Worm (Caenorhabditis elegans): ENCODE results near the gene C24B9.3.
A peak's percentile ranks its signal among the peaks of the same experiment; 100 is the strongest.

The C24B9.3 gene

DNA sequence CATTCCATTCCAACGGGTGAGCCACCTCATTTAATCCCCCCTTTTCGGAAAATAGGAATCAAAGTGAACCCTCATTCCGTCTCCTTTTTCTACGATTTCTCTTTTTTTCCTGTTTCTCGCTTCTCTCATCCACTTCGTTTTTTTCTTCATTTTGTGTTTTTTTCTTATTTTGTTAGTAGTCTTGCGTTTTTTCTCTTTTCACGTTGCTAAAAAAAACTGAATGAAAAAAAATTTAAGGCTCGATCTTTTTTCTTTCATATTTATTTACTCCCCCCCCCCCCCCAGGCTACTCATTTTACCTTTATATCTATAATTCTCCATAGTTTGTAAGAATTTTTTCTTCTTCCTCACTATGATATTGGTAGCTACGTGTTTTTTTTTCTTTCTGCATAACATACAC lies 33.8 kb downstream of the C24B9.3 start:
- TF ChIP-seq cebp-1 (GFP tag; IDR thresholded peaks at IDR 0.05), result no peak
- no peak for TF ChIP-seq cebp-1 (tag; optimal IDR thresholded peaks at IDR 0.05)
- no peak for TF ChIP-seq ceh-91 (GFP tag; IDR thresholded peaks at IDR 0.05)
- no peak for TF ChIP-seq akir-1 (GFP tag; optimal IDR thresholded peaks at IDR 0.05)
- no peak for TF ChIP-seq F22D6.2 (tag; optimal IDR thresholded peaks at IDR 0.05)
- TF ChIP-seq hmg-1.2 (GFP tag; IDR thresholded peaks at IDR 0.05), result no peak
- TF ChIP-seq him-1 (tag; optimal IDR thresholded peaks at IDR 0.05), result no peak
- TF ChIP-seq Y53F4B.3 (GFP tag; IDR thresholded peaks at IDR 0.05), result no peak
- no peak for TF ChIP-seq attf-6 (GFP tag; IDR thresholded peaks at IDR 0.05)
- no peak for TF ChIP-seq nfya-1 (tag; optimal IDR thresholded peaks at IDR 0.05; ENCODE audit: borderline replicate concordance, insufficient read depth)
- TF ChIP-seq attf-3 (GFP tag; conservative IDR thresholded peaks at IDR 0.05), result no peak
- TF ChIP-seq B0019.2 (GFP tag; conservative IDR thresholded peaks at IDR 0.05), result no peak
- TF ChIP-seq dpff-1 (tag; optimal IDR thresholded peaks at IDR 0.05), result no peak
- TF ChIP-seq F49E8.2 (tag; optimal IDR thresholded peaks at IDR 0.05; ENCODE audit: insufficient read depth), result no peak
- no peak for TF ChIP-seq ama-1 (optimal IDR thresholded peaks at IDR 0.05)
- TF ChIP-seq ama-1 (GFP tag; optimal IDR thresholded peaks at IDR 0.05), result no peak
- TF ChIP-seq nhr-179 (tag; optimal IDR thresholded peaks at IDR 0.05), result no peak
- TF ChIP-seq hlh-26 (GFP tag; conservative IDR thresholded peaks at IDR 0.05), result no peak
- no peak for TF ChIP-seq Y53G8AR.9 (GFP tag; conservative IDR thresholded peaks at IDR 0.05)
- TF ChIP-seq gei-17 (GFP tag; optimal IDR thresholded peaks at IDR 0.05), result no peak

DNA sequence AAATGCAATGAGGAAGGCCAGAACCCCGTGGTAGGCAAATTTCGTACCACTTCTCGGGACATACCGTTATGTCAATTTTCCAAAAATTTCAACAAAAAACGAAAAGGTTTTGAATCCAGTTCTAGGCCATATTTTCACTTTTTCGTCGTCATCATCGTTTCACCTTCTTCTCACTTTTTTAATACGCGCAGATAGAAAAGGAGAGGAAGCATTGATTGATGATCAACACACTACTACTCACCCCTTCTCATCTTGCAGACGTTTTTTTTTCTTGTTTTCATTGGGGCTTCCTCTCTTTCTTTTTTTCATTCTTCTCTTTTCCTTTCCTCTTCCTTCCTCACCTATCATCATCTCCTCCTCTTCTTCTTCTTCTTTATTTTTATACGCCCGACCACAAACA lies 35.7 kb downstream of the C24B9.3 start:
- TF ChIP-seq nfyb-1 (GFP tag; IDR thresholded peaks at IDR 0.05), result 0 out of 2 replicates have a peak, but pooled peaks have one; percentile 6
- no peak for TF ChIP-seq lir-1 (GFP tag; conservative IDR thresholded peaks at IDR 0.05)

DNA sequence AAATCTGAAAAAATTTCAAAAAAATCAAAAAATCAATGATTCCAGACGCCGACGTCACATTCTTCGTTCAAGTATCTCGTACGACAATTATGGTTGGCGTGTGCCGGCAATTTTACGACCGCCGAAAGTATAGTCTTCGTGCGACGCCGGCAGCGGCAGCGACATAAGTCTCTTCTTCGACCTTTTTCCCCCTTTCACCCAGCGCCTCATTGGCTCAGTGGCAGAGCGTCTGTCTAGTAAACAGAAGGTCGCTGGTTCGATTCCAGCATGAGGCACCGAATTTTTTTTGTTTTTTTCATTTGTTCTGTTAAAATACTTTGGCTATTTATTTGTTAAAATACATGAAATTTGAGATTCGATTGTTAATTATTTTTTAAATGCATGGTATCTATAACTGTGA lies 37.6 kb downstream of the C24B9.3 start:
- TF ChIP-seq K12H6.12 (tag; optimal IDR thresholded peaks at IDR 0.05) (no peak), mcd-1 (GFP tag; IDR thresholded peaks at IDR 0.05) (peak; percentile 85), athp-1 (tag; optimal IDR thresholded peaks at IDR 0.05) (peak; percentile 34), F57A8.1 (GFP tag; optimal IDR thresholded peaks at IDR 0.05) (no peak), dpff-1 (tag; optimal IDR thresholded peaks at IDR 0.05) (no peak), hrde-1 (tag; optimal IDR thresholded peaks at IDR 0.05; ENCODE audit: borderline replicate concordance) (no peak), mes-4 (tag; optimal IDR thresholded peaks at IDR 0.05) (no peak), nhr-80 (tag; optimal IDR thresholded peaks at IDR 0.05) (peak; percentile 14), C17E4.6 (GFP tag; IDR thresholded peaks at IDR 0.05) (no peak), ekl-4 (GFP tag; IDR thresholded peaks at IDR 0.05) (peak; percentile 70; the same call in 1 of the 2 replicates), B0336.3 (GFP tag; IDR thresholded peaks at IDR 0.05) (peak; percentile 52; the same call in 1 of the 2 replicates), lir-1 (GFP tag; conservative IDR thresholded peaks at IDR 0.05) (no peak), madf-3 (GFP tag; IDR thresholded peaks at IDR 0.05) (peak; percentile 27; the same call in 1 of the 2 replicates), egrh-3 (GFP tag; IDR thresholded peaks at IDR 0.05) (peak; percentile 55), somi-1 (GFP tag; optimal IDR thresholded peaks at IDR 0.05) (no peak), ztf-28 (GFP tag; IDR thresholded peaks at IDR 0.05) (no peak), Y53G8AR.9 (GFP tag; conservative IDR thresholded peaks at IDR 0.05) (no peak), cebp-1 (GFP tag; IDR thresholded peaks at IDR 0.05) (0 out of 2 replicates have a peak, but pooled peaks have one; percentile 13), cebp-1 (tag; optimal IDR thresholded peaks at IDR 0.05) (peak; percentile 66), snpc-4 (GFP tag; optimal IDR thresholded peaks at IDR 0.05) (no peak), snpc-4 (tag; optimal IDR thresholded peaks at IDR 0.05) (peak in 2 of 4 experiments; percentile 4 to 60), rpc-1 (optimal IDR thresholded peaks at IDR 0.05) (peak; percentile 72), rpc-1 (tag; optimal IDR thresholded peaks at IDR 0.05) (peak; percentile 80), rec-8 (tag; optimal IDR thresholded peaks at IDR 0.05) (peak; percentile 6 to 37), let-526 (GFP tag; IDR thresholded peaks at IDR 0.05) (no peak), aptf-3 (GFP tag; IDR thresholded peaks at IDR 0.05) (no peak), ztf-3 (GFP tag; optimal IDR thresholded peaks at IDR 0.05) (no peak), tlf-1 (GFP tag; optimal IDR thresholded peaks at IDR 0.05) (peak; percentile 23), ceh-40 (GFP tag; IDR thresholded peaks at IDR 0.05) (peak; percentile 29; the same call in 1 of the 2 replicates), lsl-1 (GFP tag; optimal IDR thresholded peaks at IDR 0.05) (peak; percentile 47)

Measured in whole organism, young adult.